Worm (Caenorhabditis elegans) whole organism, L4 larva: ENCODE results near the gene F13A2.2.

Experiments used
- ceh-28 ChIP-seq: fragments of 150-350 bp; optimal IDR thresholded peaks from 2 replicates; lab custom pipeline; 2014; ENCODE audit warnings: missing biosample characterization, missing genetic modification reagents, missing genetic modification characterization
- egl-27 ChIP-seq: sonication (generic microtip); optimal IDR thresholded peaks from 3 replicates; lab custom pipeline; 2017; ENCODE audit warnings: missing biosample characterization, missing genetic modification reagents, missing genetic modification characterization
- lin-39 ChIP-seq: fragments of 150-350 bp; optimal IDR thresholded peaks from 2 replicates; lab custom pipeline; 2014; ENCODE audit warnings: missing biosample characterization, missing genetic modification reagents, missing genetic modification characterization
- nhr-28 ChIP-seq: fragments of 150-350 bp; optimal IDR thresholded peaks from 2 replicates; lab custom pipeline; 2014; ENCODE audit warnings: missing biosample characterization, missing genetic modification characterization
- nhr-41 ChIP-seq: fragments of 200-800 bp; sonication (Bioruptor generic); IDR thresholded peaks from 2 replicates; pipeline ENCODE4 v1.3.6; 2022; ENCODE audit warnings: missing genetic modification reagents, missing genetic modification characterization, missing compliant biosample characterization
- nhr-6 ChIP-seq: fragments of 150-350 bp; optimal IDR thresholded peaks from 2 replicates; lab custom pipeline; 2014; ENCODE audit warnings: missing biosample characterization, missing genetic modification characterization
- nhr-77 ChIP-seq: fragments of 150-350 bp; optimal IDR thresholded peaks from 2 replicates; lab custom pipeline; 2014; ENCODE audit warnings: missing biosample characterization, missing genetic modification characterization
- skn-1 ChIP-seq: fragments of 150-350 bp; optimal IDR thresholded peaks from 2 replicates; lab custom pipeline; 2014; ENCODE audit warnings: missing biosample characterization, missing genetic modification characterization
- unc-39 ChIP-seq: sonication (generic microtip); optimal IDR thresholded peaks from 2 replicates; lab custom pipeline; 2017; ENCODE audit warnings: missing biosample characterization, missing genetic modification characterization
- zag-1 ChIP-seq: fragments of 150-350 bp; optimal IDR thresholded peaks from 2 replicates; lab custom pipeline; 2014; ENCODE audit warnings: missing biosample characterization, missing genetic modification characterization

ce11 chrV:4387402-4387801 is 3.0 kb upstream of the F13A2.2 start, which contains the start of gene F13A2.9:
- TF ChIP-seq egl-27 (no peak), ceh-28 (no peak), unc-39 (tag; lab: Kevin White, UChicago) (no peak), nhr-77 (tag; lab: Kevin White, UChicago) (no peak), nhr-6 (no peak), zag-1 (no peak), skn-1 (tag; lab: Kevin White, UChicago) (no peak), nhr-41 (GFP tag; lab: Robert Waterston, UW) (no peak), lin-39 (tag; lab: Kevin White, UChicago) (no peak), nhr-28 (tag; lab: Kevin White, UChicago) (no peak)
